Fruit fly (Drosophila melanogaster) Kc167 (cell line): ENCODE results near the gene CG9500.

ENCODE experiments used
- h ChIP-seq: fragments of >200 bp; optimal IDR thresholded peaks from 3 replicates; lab custom pipeline; 2018; ENCODE audit warnings: missing external identifiers
- insv ChIP-seq: fragments of >200 bp; optimal IDR thresholded peaks from 3 replicates; lab custom pipeline; 2018; ENCODE audit warnings: missing external identifiers
- ttk ChIP-seq: sonication (Bioruptor generic); optimal IDR thresholded peaks from 2 replicates; lab custom pipeline; 2017; ENCODE audit warnings: missing external identifiers

dm6 chr2L:6371025-6371641, 13.0 kb upstream of the CG9500 start:
- no peak for TF ChIP-seq ttk (lab: Kevin White, UChicago)
- no peak for TF ChIP-seq h (lab: Kevin White, UChicago)
- no peak for TF ChIP-seq insv (lab: Kevin White, UChicago)
